Worm (Caenorhabditis elegans): ENCODE results near the gene C45B11.6.

Gene C45B11.6

ce11 chrV:11040020-11040419 is 3.8 kb upstream of the C45B11.6 start, which contains the start of gene C45B11.9:
Gene C45B11.9, plus strand, starts transcription at chrV:11040320.
- TF ChIP-seq sea-2 (GFP tag; IDR thresholded peaks at IDR 0.05) (no peak), tbp1 (GFP tag; optimal IDR thresholded peaks at IDR 0.05) (no peak), C06A6.2 (GFP tag; conservative IDR thresholded peaks at IDR 0.05) (no peak), ceh-40 (GFP tag; IDR thresholded peaks at IDR 0.05) (no peak)

- TF ChIP-seq lsl-1 (GFP tag; optimal IDR thresholded peaks at IDR 0.05): no peak
- no peak for TF ChIP-seq F23B12.7 (tag; optimal IDR thresholded peaks at IDR 0.05; ENCODE audit: insufficient read depth)
- no peak for TF ChIP-seq lag-1 (GFP tag; IDR thresholded peaks at IDR 0.05)
- no peak for TF ChIP-seq gei-17 (GFP tag; optimal IDR thresholded peaks at IDR 0.05)
- no peak for TF ChIP-seq hrde-1 (tag; optimal IDR thresholded peaks at IDR 0.05; ENCODE audit: borderline replicate concordance)
- TF ChIP-seq lin-40 (tag; optimal IDR thresholded peaks at IDR 0.05): no peak
- TF ChIP-seq ztf-3 (GFP tag; optimal IDR thresholded peaks at IDR 0.05): no peak
- TF ChIP-seq ekl-4 (GFP tag; IDR thresholded peaks at IDR 0.05): no peak
- TF ChIP-seq F33H1.4 (GFP tag; IDR thresholded peaks at IDR 0.05): no peak
- TF ChIP-seq sptf-2 (GFP tag; optimal IDR thresholded peaks at IDR 0.05): no peak
- no peak for TF ChIP-seq ztf-26 (tag; optimal IDR thresholded peaks at IDR 0.05)
- TF ChIP-seq egl-44 (GFP tag; IDR thresholded peaks at IDR 0.05): no peak
- no peak for TF ChIP-seq snpc-3.4 (tag; optimal IDR thresholded peaks at IDR 0.05)
- no peak for TF ChIP-seq ceh-91 (GFP tag; IDR thresholded peaks at IDR 0.05)
These were observed 3.4 kb upstream of the C45B11.6 start, which contains the start of gene C45B11.8 for ce11 chrV:11040473-11040872. Gene C45B11.8, plus strand, starts transcription at chrV:11040773.

ce11 chrV:11041499-11041898 is 2.4 kb upstream of the C45B11.6 start, which contains the start of gene C45B11.5:
Gene C45B11.5, plus strand, starts transcription at chrV:11041799.
- no peak for TF ChIP-seq let-607 (tag; optimal IDR thresholded peaks at IDR 0.05)
- no peak for TF ChIP-seq ceh-40 (GFP tag; IDR thresholded peaks at IDR 0.05)
- no peak for TF ChIP-seq zim-3 (tag; optimal IDR thresholded peaks at IDR 0.05)
- TF ChIP-seq Y79H2A.3 (GFP tag; conservative IDR thresholded peaks at IDR 0.05): no peak
- TF ChIP-seq nfyb-1 (GFP tag; IDR thresholded peaks at IDR 0.05): no peak
- no peak for TF ChIP-seq T26A5.8 (tag; optimal IDR thresholded peaks at IDR 0.05)

ce11 chrV:11042538-11042937 is 1.3 kb upstream of the C45B11.6 start, which contains the start of gene C45B11.2:
Gene C45B11.2, plus strand, starts transcription at chrV:11042710.
- TF ChIP-seq cebp-1 (GFP tag; IDR thresholded peaks at IDR 0.05): 0 out of 2 replicates have a peak, but pooled peaks have one; percentile 35
- TF ChIP-seq cebp-1 (tag; optimal IDR thresholded peaks at IDR 0.05): peak; percentile 83
- no peak for TF ChIP-seq Y79H2A.3 (GFP tag; conservative IDR thresholded peaks at IDR 0.05)
- peak; percentile 7 for TF ChIP-seq nhr-80 (tag; optimal IDR thresholded peaks at IDR 0.05)
- no peak for TF ChIP-seq hmg-1.2 (GFP tag; IDR thresholded peaks at IDR 0.05)

DNA sequence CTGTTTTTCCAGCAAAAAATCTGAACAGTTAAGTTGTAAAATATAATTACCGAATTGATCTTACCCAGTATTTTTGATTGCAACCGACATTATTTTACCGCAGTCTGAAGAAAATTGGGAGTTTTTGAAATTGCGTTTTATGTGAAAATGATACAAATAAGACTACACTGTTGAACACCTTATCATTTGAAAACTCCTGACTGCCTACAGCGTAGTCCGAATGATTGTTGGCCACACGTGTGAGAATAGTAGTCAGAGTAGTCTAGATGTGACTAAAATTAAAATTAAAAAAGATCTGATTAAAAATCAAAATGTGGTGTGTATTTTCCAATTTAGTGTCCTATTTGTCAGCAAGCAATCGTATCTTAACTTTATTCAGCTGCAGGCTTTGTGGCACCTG is 2.9 kb downstream of the C45B11.6 start, which contains the start of gene dhs-18:
dhs-18 (minus strand) TSS at position 104 of the 400 bp plus-strand sequence.
- TF ChIP-seq nhr-80 (tag; optimal IDR thresholded peaks at IDR 0.05) (peak; percentile 14), ceh-58 (GFP tag; IDR thresholded peaks at IDR 0.05) (no peak)

- no peak for TF ChIP-seq Y95B8A.8 (GFP tag; IDR thresholded peaks at IDR 0.05)
- no peak for TF ChIP-seq ceh-91 (GFP tag; IDR thresholded peaks at IDR 0.05)
- no peak for TF ChIP-seq tlf-1 (GFP tag; optimal IDR thresholded peaks at IDR 0.05)
- TF ChIP-seq F10E7.11 (tag; optimal IDR thresholded peaks at IDR 0.05): no peak
- no peak for TF ChIP-seq Y56A3A.18 (GFP tag; IDR thresholded peaks at IDR 0.05)
- no peak for TF ChIP-seq unc-62 (GFP tag; optimal IDR thresholded peaks at IDR 0.05)
- no peak for TF ChIP-seq lir-1 (GFP tag; conservative IDR thresholded peaks at IDR 0.05)
- TF ChIP-seq F55B11.4 (tag; optimal IDR thresholded peaks at IDR 0.05; ENCODE audit: borderline replicate concordance, insufficient read depth): no peak
- TF ChIP-seq ets-4 (GFP tag; optimal IDR thresholded peaks at IDR 0.05): no peak
- no peak for TF ChIP-seq fkh-3 (tag; optimal IDR thresholded peaks at IDR 0.05)
- no peak for TF ChIP-seq Y67H2A.10 (GFP tag; conservative IDR thresholded peaks at IDR 0.05)
- TF ChIP-seq B0035.1 (tag; optimal IDR thresholded peaks at IDR 0.05): no peak
These were observed 4.8 kb downstream of the C45B11.6 start, which contains the start of gene srh-74 for ce11 chrV:11048678-11049077. Gene srh-74, minus strand, starts transcription at chrV:11048778.
